Worm (Caenorhabditis elegans) whole organism, early embryonic: ENCODE results near the gene rpoa-49.

Source experiments
- B0310.2 ChIP-seq: sonication (generic microtip); optimal IDR thresholded peaks from 2 replicates; lab custom pipeline; 2016; ENCODE audit warnings: mild to moderate bottlenecking, missing genetic modification characterization, missing compliant biosample characterization
- F13C5.2 ChIP-seq: sonication (generic microtip); optimal IDR thresholded peaks from 2 replicates; lab custom pipeline; 2017; ENCODE audit warnings: mild to moderate bottlenecking, missing genetic modification characterization, inconsistent platforms, missing compliant biosample characterization
- aly-1 ChIP-seq: sonication (generic microtip); optimal IDR thresholded peaks from 2 replicates; lab custom pipeline; 2016; ENCODE audit warnings: missing genetic modification characterization, missing compliant biosample characterization
- ama-1 ChIP-seq: fragments of 150-350 bp; optimal IDR thresholded peaks from 2 replicates; lab custom pipeline; 2014
- ceh-13 ChIP-seq: fragments of 200-800 bp; sonication (Bioruptor generic); optimal IDR thresholded peaks from 2 replicates; lab custom pipeline; 2018; ENCODE audit warnings: mild to moderate bottlenecking, missing genetic modification characterization, missing compliant biosample characterization
- ceh-36 ChIP-seq: sonication (generic microtip); optimal IDR thresholded peaks from 2 replicates; lab custom pipeline; 2016; ENCODE audit warnings: missing genetic modification characterization, inconsistent platforms, missing compliant biosample characterization
- ets-7 ChIP-seq: sonication (generic microtip); optimal IDR thresholded peaks from 2 replicates; lab custom pipeline; 2016; ENCODE audit warnings: missing genotype, missing genetic modification characterization, missing compliant biosample characterization
- flt-1 ChIP-seq: fragments of 200-800 bp; sonication (Bioruptor generic); IDR thresholded peaks from 2 replicates; pipeline ENCODE4 v1.3.6; 2022; ENCODE audit warnings: missing genetic modification characterization, missing compliant biosample characterization
- hmbx-1 ChIP-seq: sonication (generic microtip); optimal IDR thresholded peaks from 2 replicates; lab custom pipeline; 2016; ENCODE audit warnings: mild to moderate bottlenecking, missing genetic modification characterization, missing compliant biosample characterization
- hmg-4 ChIP-seq: fragments of 200-800 bp; sonication (Bioruptor generic); optimal IDR thresholded peaks from 2 replicates; lab custom pipeline; 2018; ENCODE audit warnings: mild to moderate bottlenecking, missing genetic modification characterization, missing compliant biosample characterization
- hnd-1 ChIP-seq: sonication (generic microtip); optimal IDR thresholded peaks from 2 replicates; lab custom pipeline; 2016; ENCODE audit warnings: missing genetic modification characterization, missing compliant biosample characterization
- pes-1 ChIP-seq: fragments of 200-800 bp; sonication (Bioruptor generic); IDR thresholded peaks from 2 replicates; pipeline ENCODE4 v1.3.6; 2022; ENCODE audit warnings: missing genetic modification reagents, missing genetic modification characterization, missing compliant biosample characterization
- scrt-1 ChIP-seq: fragments of 200-800 bp; sonication (Bioruptor generic); IDR thresholded peaks from 2 replicates; pipeline ENCODE4 v1.3.6; 2022; ENCODE audit warnings: missing genetic modification characterization, missing compliant biosample characterization
- sea-1 ChIP-seq: fragments of 200-800 bp; sonication (Bioruptor generic); conservative IDR thresholded peaks from 2 replicates; pipeline ENCODE4 v1.3.6; 2022; ENCODE audit warnings: missing genetic modification characterization, missing compliant biosample characterization
- tbx-11 ChIP-seq: fragments of 200-800 bp; sonication (Bioruptor generic); IDR thresholded peaks from 2 replicates; pipeline ENCODE4 v1.3.6; 2022; ENCODE audit warnings: missing genetic modification characterization, missing compliant biosample characterization
- tbx-37 ChIP-seq: fragments of 200-800 bp; sonication (Bioruptor generic); conservative IDR thresholded peaks from 2 replicates; pipeline ENCODE4 v1.3.6; 2022; ENCODE audit warnings: missing genetic modification reagents, missing genetic modification characterization, missing compliant biosample characterization
- tra-4 ChIP-seq: sonication (generic microtip); optimal IDR thresholded peaks from 2 replicates; lab custom pipeline; 2017; ENCODE audit warnings: missing genetic modification characterization, missing compliant biosample characterization

The rpoa-49 gene

ce11 chrII:31521-31920 is 13.3 kb upstream of the rpoa-49 start, which contains the start of the genes F23F1.5 and fbxc-54:
Gene F23F1.5 (minus strand): TSS chrII:31584.
Gene fbxc-54 (plus strand): TSS chrII:31719.
- no peak for TF ChIP-seq pes-1 (GFP tag; lab: Robert Waterston, UW)
- TF ChIP-seq tra-4 (tag; lab: Kevin White, UChicago), result no peak
- TF ChIP-seq flt-1, result no peak
- TF ChIP-seq sea-1 (GFP tag; lab: Robert Waterston, UW), result no peak
- no peak for TF ChIP-seq ceh-13
- TF ChIP-seq scrt-1 (GFP tag; lab: Robert Waterston, UW), result no peak
- TF ChIP-seq hmg-4 (GFP tag; lab: Kevin White, UChicago), result no peak
- TF ChIP-seq hnd-1, result no peak
- TF ChIP-seq tbx-11 (GFP tag; lab: Robert Waterston, UW), result no peak
- TF ChIP-seq aly-1 (tag; lab: Kevin White, UChicago), result no peak

ce11 chrII:33904-34303 is 10.9 kb upstream of the rpoa-49 start, which contains the start of gene F23F1.2:
Gene F23F1.2 (plus strand): TSS chrII:34204.
- TF ChIP-seq ceh-36 (tag; lab: Kevin White, UChicago) (no peak), F13C5.2 (no peak), aly-1 (tag; lab: Kevin White, UChicago) (no peak), sea-1 (GFP tag; lab: Robert Waterston, UW) (no peak), ceh-13 (no peak), flt-1 (no peak), tbx-37 (GFP tag; lab: Robert Waterston, UW) (no peak), hnd-1 (no peak), pes-1 (GFP tag; lab: Robert Waterston, UW) (no peak), B0310.2 (tag; lab: Kevin White, UChicago) (no peak)

- no peak for TF ChIP-seq F13C5.2
- no peak for TF ChIP-seq sea-1 (GFP tag; lab: Robert Waterston, UW)
- TF ChIP-seq tra-4 (tag; lab: Kevin White, UChicago), result no peak
- no peak for TF ChIP-seq hmg-4 (GFP tag; lab: Kevin White, UChicago)
- TF ChIP-seq hnd-1, result no peak
- no peak for TF ChIP-seq ama-1 (lab: Kevin White, UChicago)
- TF ChIP-seq B0310.2 (tag; lab: Kevin White, UChicago), result no peak
- no peak for TF ChIP-seq flt-1
- no peak for TF ChIP-seq hmbx-1
- TF ChIP-seq ets-7 (tag; lab: Kevin White, UChicago), result no peak
- TF ChIP-seq tbx-37 (GFP tag; lab: Robert Waterston, UW), result no peak
- TF ChIP-seq scrt-1 (GFP tag; lab: Robert Waterston, UW), result no peak
- TF ChIP-seq ceh-36 (tag; lab: Kevin White, UChicago), result no peak
- TF ChIP-seq aly-1 (tag; lab: Kevin White, UChicago), result no peak
- TF ChIP-seq pes-1 (GFP tag; lab: Robert Waterston, UW), result no peak
These were observed 7.6 kb upstream of the rpoa-49 start, which contains the start of gene F23F1.6 for ce11 chrII:37213-37612. Gene F23F1.6 (minus strand): TSS chrII:37313.

- no peak for TF ChIP-seq scrt-1 (GFP tag; lab: Robert Waterston, UW)
- TF ChIP-seq tbx-37 (GFP tag; lab: Robert Waterston, UW), result no peak
- no peak for TF ChIP-seq pes-1 (GFP tag; lab: Robert Waterston, UW)
These were observed 5.4 kb upstream of the rpoa-49 start, which contains the start of gene spp-24 for ce11 chrII:39437-39836. Gene spp-24 (minus strand): TSS chrII:39537.

- TF ChIP-seq F13C5.2 (no peak), sea-1 (GFP tag; lab: Robert Waterston, UW) (no peak), ceh-36 (tag; lab: Kevin White, UChicago) (no peak)
These were observed 2.9 kb upstream of the rpoa-49 start, which contains the start of gene F23F1.10 for ce11 chrII:41914-42313. Gene F23F1.10 (minus strand): TSS chrII:41982.

- TF ChIP-seq B0310.2 (tag; lab: Kevin White, UChicago), result no peak
- peak; percentile 54 for TF ChIP-seq F13C5.2
- no peak for TF ChIP-seq hmbx-1
- TF ChIP-seq aly-1 (tag; lab: Kevin White, UChicago), result no peak
These were observed 1.2 kb upstream of the rpoa-49 start, which contains the start of gene nfyc-1 for ce11 chrII:43640-44039. Gene nfyc-1 (plus strand): TSS chrII:43907.

- TF ChIP-seq ceh-36 (tag; lab: Kevin White, UChicago) (no peak), ama-1 (lab: Kevin White, UChicago) (no peak), hnd-1 (no peak), F13C5.2 (no peak), tbx-11 (GFP tag; lab: Robert Waterston, UW) (no peak), ets-7 (tag; lab: Kevin White, UChicago) (no peak), tra-4 (tag; lab: Kevin White, UChicago) (no peak), aly-1 (tag; lab: Kevin White, UChicago) (no peak), ceh-13 (no peak)
These were observed 1.3 kb downstream of the rpoa-49 start, which contains the start of gene rpt-4 for ce11 chrII:46116-46515. Gene rpt-4 (minus strand): TSS chrII:46216.

- TF ChIP-seq F13C5.2 (no peak), ama-1 (lab: Kevin White, UChicago) (no peak), sea-1 (GFP tag; lab: Robert Waterston, UW) (no peak), hmbx-1 (no peak), ceh-36 (tag; lab: Kevin White, UChicago) (no peak), scrt-1 (GFP tag; lab: Robert Waterston, UW) (no peak), ceh-13 (no peak), flt-1 (no peak), aly-1 (tag; lab: Kevin White, UChicago) (no peak), tbx-37 (GFP tag; lab: Robert Waterston, UW) (no peak), B0310.2 (tag; lab: Kevin White, UChicago) (no peak), ets-7 (tag; lab: Kevin White, UChicago) (no peak), tbx-11 (GFP tag; lab: Robert Waterston, UW) (no peak), hnd-1 (no peak), hmg-4 (GFP tag; lab: Kevin White, UChicago) (no peak), pes-1 (GFP tag; lab: Robert Waterston, UW) (no peak)
These were observed 2.4 kb downstream of the rpoa-49 start, which contains the start of gene C23H3.5 for ce11 chrII:47280-47679. Gene C23H3.5 (plus strand): TSS chrII:47580.
